Worm (Caenorhabditis elegans) whole organism, L4 larva: ENCODE data around the gene C13C4.7.
"Not testable (repeated sequence)": the region's sequence is repeated elsewhere in the genome, so short reads cannot be mapped to it uniquely, and the experiment has no call there.

Experiments used
- F10B5.3 ChIP-seq: sonication (generic microtip); optimal IDR thresholded peaks from 2 replicates; lab custom pipeline; 2016; ENCODE audit warnings: mild to moderate bottlenecking, missing genetic modification characterization, missing compliant biosample characterization
- R02D3.7 ChIP-seq: fragments of 150-350 bp; sonication (generic microtip); optimal IDR thresholded peaks from 3 replicates; lab custom pipeline; 2014; ENCODE audit warnings: missing biosample characterization, missing genetic modification characterization
- T26A8.4 ChIP-seq: fragments of 200-800 bp; sonication (Bioruptor generic); IDR thresholded peaks from 2 replicates; pipeline ENCODE4 v1.3.6; 2022; ENCODE audit warnings: missing genetic modification characterization, missing compliant biosample characterization
- Y5F2A.4 ChIP-seq: fragments of 200-800 bp; sonication (Bioruptor generic); optimal IDR thresholded peaks from 2 replicates; lab custom pipeline; 2018; ENCODE audit warnings: mild to moderate bottlenecking, missing genetic modification characterization, missing compliant biosample characterization
- Y75B8A.6 ChIP-seq: fragments of 200-800 bp; sonication (Bioruptor generic); IDR thresholded peaks from 2 replicates; pipeline ENCODE4 v1.3.6; 2022; ENCODE audit warnings: missing genetic modification reagents, missing genetic modification characterization, missing compliant biosample characterization
- aha-1 ChIP-seq: fragments of 150-350 bp; peaks from one replicate; lab custom pipeline; 2014; ENCODE audit warnings: missing biosample characterization, missing genetic modification characterization
- aly-2 ChIP-seq: sonication (generic microtip); optimal IDR thresholded peaks from 2 replicates; lab custom pipeline; 2018; ENCODE audit warnings: missing biosample characterization, missing genetic modification characterization
- ama-1 ChIP-seq: fragments of 150-350 bp; optimal IDR thresholded peaks from 2 replicates; lab custom pipeline; 2014; ENCODE audit warnings: inconsistent platforms, mixed read lengths
- arid-1 ChIP-seq: fragments of 200-800 bp; sonication (Bioruptor generic); conservative IDR thresholded peaks from 2 replicates; pipeline ENCODE4 v1.3.6; 2022; ENCODE audit warnings: missing genetic modification reagents, missing genetic modification characterization, missing compliant biosample characterization
- ceh-20 ChIP-seq: fragments of 200-800 bp; sonication (Bioruptor generic); IDR thresholded peaks from 2 replicates; pipeline ENCODE4 v1.3.6; 2022; ENCODE audit warnings: missing genetic modification reagents, missing genetic modification characterization, missing compliant biosample characterization
- ceh-28 ChIP-seq: fragments of 150-350 bp; optimal IDR thresholded peaks from 2 replicates; lab custom pipeline; 2014; ENCODE audit warnings: missing biosample characterization, missing genetic modification reagents, missing genetic modification characterization
- ceh-62 ChIP-seq: sonication (generic microtip); optimal IDR thresholded peaks from 2 replicates; lab custom pipeline; 2017; ENCODE audit warnings: missing biosample characterization, missing genetic modification characterization
- daf-16 ChIP-seq, 3 experiments: sonication (generic microtip); optimal IDR thresholded peaks; 2 replicates each; lab custom pipeline; 2016 to 2017; ENCODE audit warnings: missing genetic modification characterization in 3 of 3, missing genetic modification reagents in 3 of 3, mild to moderate bottlenecking in 2 of 3, missing compliant biosample characterization in 2 of 3, missing biosample characterization in 1 of 3, moderate library complexity in 1 of 3
- daf-19 ChIP-seq: fragments of 200-800 bp; sonication (Bioruptor generic); conservative IDR thresholded peaks from 2 replicates; pipeline ENCODE4 v1.3.6; 2022; ENCODE audit warnings: missing genetic modification characterization, missing compliant biosample characterization
- dpl-1 ChIP-seq: fragments of 150-350 bp; optimal IDR thresholded peaks from 2 replicates; lab custom pipeline; 2014; ENCODE audit warnings: missing biosample characterization, missing genetic modification reagents, missing genetic modification characterization
- duxl-1 ChIP-seq: sonication (generic microtip); optimal IDR thresholded peaks from 2 replicates; lab custom pipeline; 2016; ENCODE audit warnings: mild to moderate bottlenecking, missing genetic modification characterization, moderate library complexity, missing compliant biosample characterization; ENCODE audit not compliant: poor library complexity
- egl-27 ChIP-seq: sonication (generic microtip); optimal IDR thresholded peaks from 3 replicates; lab custom pipeline; 2017; ENCODE audit warnings: missing biosample characterization, missing genetic modification reagents, missing genetic modification characterization
- fos-1 ChIP-seq: fragments of 150-350 bp; optimal IDR thresholded peaks from 2 replicates; lab custom pipeline; 2014; ENCODE audit warnings: missing biosample characterization, missing genetic modification characterization
- hlh-11 ChIP-seq: fragments of 200-800 bp; sonication (Bioruptor generic); optimal IDR thresholded peaks from 2 replicates; lab custom pipeline; 2018; ENCODE audit warnings: mild to moderate bottlenecking, missing genetic modification characterization, missing compliant biosample characterization
- hmg-1.1 ChIP-seq: fragments of 200-800 bp; sonication (Bioruptor generic); IDR thresholded peaks from 2 replicates; pipeline ENCODE4 v1.3.6; 2022; ENCODE audit warnings: missing genetic modification reagents, missing genetic modification characterization, missing compliant biosample characterization
- lin-1 ChIP-seq: fragments of 200-800 bp; sonication (Bioruptor generic); IDR thresholded peaks from 2 replicates; pipeline ENCODE4 v1.3.6; 2022; ENCODE audit warnings: missing genetic modification reagents, missing genetic modification characterization, missing compliant biosample characterization
- lin-13 ChIP-seq: fragments of 150-350 bp; optimal IDR thresholded peaks from 2 replicates; lab custom pipeline; 2014; ENCODE audit warnings: missing biosample characterization, missing genetic modification reagents, missing genetic modification characterization
- lin-15B ChIP-seq: fragments of 150-350 bp; sonication (generic microtip); optimal IDR thresholded peaks from 3 replicates; lab custom pipeline; 2014; ENCODE audit warnings: missing biosample characterization, missing genetic modification characterization
- lir-3 ChIP-seq: sonication (generic microtip); optimal IDR thresholded peaks from 2 replicates; lab custom pipeline; 2016; ENCODE audit warnings: mild to moderate bottlenecking, missing genetic modification characterization, missing compliant biosample characterization
- mdl-1 ChIP-seq, 2 experiments: fragments of 150-350 bp in 1 of 2; sonication (generic microtip) in 1 of 2; optimal IDR thresholded peaks; 2 replicates each; lab custom pipeline; 2014 to 2017; ENCODE audit warnings: missing biosample characterization in 2 of 2, missing genetic modification characterization in 2 of 2
- mdt-29 ChIP-seq: fragments of 200-800 bp; sonication (Bioruptor generic); IDR thresholded peaks from 2 replicates; pipeline ENCODE4 v1.3.6; 2022; ENCODE audit warnings: missing genetic modification reagents, missing genetic modification characterization, missing compliant biosample characterization
- mep-1 ChIP-seq: fragments of 150-350 bp; sonication (generic microtip); optimal IDR thresholded peaks from 3 replicates; lab custom pipeline; 2014; ENCODE audit warnings: missing biosample characterization, missing genetic modification characterization
- mes-2 ChIP-seq: sonication (generic microtip); optimal IDR thresholded peaks from 2 replicates; lab custom pipeline; 2016; ENCODE audit warnings: missing genotype, mild to moderate bottlenecking, missing genetic modification characterization, missing compliant biosample characterization; ENCODE audit not compliant: poor library complexity, severe bottlenecking
- nhr-11 ChIP-seq: fragments of 150-350 bp; optimal IDR thresholded peaks from 2 replicates; lab custom pipeline; 2014; ENCODE audit warnings: missing biosample characterization, missing genetic modification characterization
- nhr-41 ChIP-seq: fragments of 200-800 bp; sonication (Bioruptor generic); IDR thresholded peaks from 2 replicates; pipeline ENCODE4 v1.3.6; 2022; ENCODE audit warnings: missing genetic modification reagents, missing genetic modification characterization, missing compliant biosample characterization
- nhr-6 ChIP-seq: fragments of 150-350 bp; optimal IDR thresholded peaks from 2 replicates; lab custom pipeline; 2014; ENCODE audit warnings: missing biosample characterization, missing genetic modification characterization
- pha-4 ChIP-seq, 2 experiments: fragments of 150-350 bp in 1 of 2; fragments of 200-800 bp in 1 of 2; sonication (Bioruptor generic) in 1 of 2; IDR thresholded peaks in 1 of 2; optimal IDR thresholded peaks in 1 of 2; 2 replicates each; pipeline versions ENCODE4 v1.3.6 to Lab custom; 2014 to 2022; ENCODE audit warnings: missing genetic modification characterization in 2 of 2, missing genetic modification reagents in 2 of 2, missing biosample characterization in 1 of 2, missing compliant biosample characterization in 1 of 2
- saeg-2 ChIP-seq: fragments of 200-800 bp; sonication (Bioruptor generic); IDR thresholded peaks from 2 replicates; pipeline ENCODE4 v1.3.6; 2022; ENCODE audit warnings: missing genetic modification reagents, missing genetic modification characterization, missing compliant biosample characterization
- skn-1 ChIP-seq: fragments of 150-350 bp; optimal IDR thresholded peaks from 2 replicates; lab custom pipeline; 2014; ENCODE audit warnings: missing biosample characterization, missing genetic modification characterization
- unc-130 ChIP-seq: sonication (generic microtip); optimal IDR thresholded peaks from 2 replicates; lab custom pipeline; 2016; ENCODE audit warnings: missing genetic modification reagents, missing genetic modification characterization, missing compliant biosample characterization
- unc-62 ChIP-seq, 3 experiments: fragments of 150-350 bp in 1 of 3; sonication (generic microtip); optimal IDR thresholded peaks in 2 of 3; peaks in 1 of 3; 1 replicate in 1 of 3; 2 replicates in 2 of 3; lab custom pipeline; 2014 to 2017; ENCODE audit warnings: missing biosample characterization in 3 of 3, missing genetic modification characterization in 3 of 3, missing genetic modification reagents in 3 of 3, missing genotype in 1 of 3
- zfp-3 ChIP-seq: fragments of 200-800 bp; sonication (Bioruptor generic); conservative IDR thresholded peaks from 2 replicates; pipeline ENCODE4 v1.3.6; 2022; ENCODE audit warnings: missing genetic modification reagents, missing genetic modification characterization, missing compliant biosample characterization

C13C4.7 gene

DNA sequence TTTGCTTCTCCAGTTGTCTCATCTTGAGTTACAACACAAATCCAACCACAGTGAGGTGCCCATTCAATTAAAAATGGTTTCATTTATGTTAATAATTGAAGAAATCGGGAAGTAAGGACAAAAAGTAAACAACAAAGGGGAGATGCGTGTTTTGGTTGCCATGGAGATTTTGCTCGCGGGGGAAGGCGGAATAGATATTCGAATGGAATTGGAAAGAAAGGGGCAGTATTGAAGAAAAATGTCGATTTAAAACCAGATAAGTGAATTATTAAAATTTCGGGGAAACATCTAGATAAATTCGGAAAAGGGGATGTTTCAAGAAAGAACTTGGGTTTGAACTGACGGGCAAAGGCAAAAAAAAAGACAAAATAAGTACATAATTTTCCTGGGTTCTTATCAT is 30.3 kb upstream of the C13C4.7 start, which contains the start of gene che-11:
Gene che-11 (minus strand): TSS at position 101 of the 400 bp plus-strand sequence.
- no peak for TF ChIP-seq nhr-11 (tag; lab: Kevin White, UChicago)
- no peak for TF ChIP-seq lin-13 (GFP tag; lab: Kevin White, UChicago)
- no peak for TF ChIP-seq dpl-1 (GFP tag; lab: Kevin White, UChicago)
- TF ChIP-seq daf-16 (GFP tag; optimal IDR thresholded peaks at IDR 0.05; lab: Kevin White, UChicago): no peak
- no peak for TF ChIP-seq daf-16 (tag; optimal IDR thresholded peaks at IDR 0.05; lab: Kevin White, UChicago)
- TF ChIP-seq zfp-3: no peak
- no peak for TF ChIP-seq ceh-62 (tag; lab: Kevin White, UChicago)
- TF ChIP-seq hmg-1.1: no peak
- TF ChIP-seq R02D3.7 (tag; lab: Kevin White, UChicago): no peak
- no peak for TF ChIP-seq Y5F2A.4 (GFP tag; lab: Kevin White, UChicago)
- no peak for TF ChIP-seq ama-1 (lab: Kevin White, UChicago)
- no peak for TF ChIP-seq T26A8.4 (GFP tag; lab: Robert Waterston, UW)
- no peak for TF ChIP-seq daf-19 (GFP tag; lab: Robert Waterston, UW)
- no peak for TF ChIP-seq saeg-2 (GFP tag; lab: Robert Waterston, UW)
- no peak for TF ChIP-seq nhr-6 (tag; lab: Kevin White, UChicago)
- no peak for TF ChIP-seq duxl-1 (tag; lab: Kevin White, UChicago)
- TF ChIP-seq skn-1: no peak
- no peak for TF ChIP-seq arid-1
- no peak for TF ChIP-seq ceh-20 (GFP tag; lab: Robert Waterston, UW)
- TF ChIP-seq mep-1 (tag; lab: Kevin White, UChicago): no peak

DNA sequence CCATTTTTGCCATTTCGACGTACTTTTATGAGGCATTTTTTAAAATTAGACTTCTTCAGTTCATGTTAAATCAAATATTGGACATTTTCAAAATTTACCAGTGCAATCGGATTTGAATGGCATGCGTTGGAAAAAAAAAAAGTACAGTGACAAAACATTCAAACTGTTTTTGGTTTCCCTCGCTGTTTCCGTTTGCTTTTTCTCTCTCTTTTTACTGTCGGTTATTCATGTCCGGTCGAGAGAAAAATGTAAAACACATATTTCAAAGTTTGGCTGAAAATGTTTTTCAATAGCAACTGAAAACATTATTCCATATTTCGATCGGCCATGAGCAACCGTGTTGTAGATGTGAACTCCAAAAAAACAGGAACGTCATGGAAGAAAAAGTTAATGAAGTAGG is 20.3 kb upstream of the C13C4.7 start, which contains the start of gene C27A7.3:
Gene C27A7.3 (plus strand): TSS at position 301 of the 400 bp plus-strand sequence.
- TF ChIP-seq hmg-1.1 (no peak), lin-1 (GFP tag; lab: Robert Waterston, UW) (no peak), daf-19 (GFP tag; lab: Robert Waterston, UW) (no peak), F10B5.3 (tag; lab: Kevin White, UChicago) (no peak), ceh-28 (tag; lab: Kevin White, UChicago) (no peak), mes-2 (no peak), lin-15B (no peak), mdt-29 (GFP tag; lab: Robert Waterston, UW) (no peak), Y75B8A.6 (GFP tag; lab: Robert Waterston, UW) (no peak), nhr-41 (no peak), ceh-20 (GFP tag; lab: Robert Waterston, UW) (no peak), lir-3 (no peak), aly-2 (no peak), unc-130 (GFP tag; lab: Kevin White, UChicago) (no peak), pha-4 (GFP tag; IDR thresholded peaks at IDR 0.05; lab: Robert Waterston, UW) (no peak), pha-4 (tag; optimal IDR thresholded peaks at IDR 0.05; lab: Kevin White, UChicago) (no peak), egl-27 (tag; lab: Kevin White, UChicago) (no peak), mdl-1 (tag; optimal IDR thresholded peaks at IDR 0.05; lab: Kevin White, UChicago) (no peak), hlh-11 (tag; lab: Kevin White, UChicago) (no peak), arid-1 (no peak), fos-1 (tag; lab: Kevin White, UChicago) (no peak)

ce11 chrV:12137942-12138341 is 17.7 kb upstream of the C13C4.7 start:
- TF ChIP-seq aha-1 (tag; lab: Kevin White, UChicago): peak; percentile 93
- TF ChIP-seq hmg-1.1: no peak

DNA sequence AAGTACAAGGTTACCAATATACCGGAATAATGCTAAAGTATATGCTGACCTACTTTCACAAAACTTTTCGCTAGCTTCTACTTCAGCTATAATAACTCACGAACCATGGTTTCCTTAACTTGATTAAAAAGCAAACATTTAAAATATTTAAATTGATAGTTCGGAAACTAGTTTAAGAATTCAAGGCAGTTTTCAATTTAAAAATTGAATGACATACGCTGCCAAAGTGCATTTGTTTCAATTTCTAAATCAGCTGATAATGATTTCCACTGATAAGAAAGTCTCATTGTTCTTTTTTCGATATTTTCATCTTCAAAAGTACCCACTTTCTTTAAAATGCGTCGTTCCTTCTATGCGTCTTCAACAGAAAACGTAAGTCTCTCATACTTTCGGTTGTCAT is 10.9 kb upstream of the C13C4.7 start, which contains the start of gene enpp-1:
Gene enpp-1 (plus strand): TSS at position 301 of the 400 bp plus-strand sequence.
- TF ChIP-seq unc-62 (GFP tag; optimal IDR thresholded peaks at IDR 0.05 in 1 of 2; lab: Kevin White, UChicago): peak in 1 of 2 experiments; percentile 23
- TF ChIP-seq unc-62 (tag; optimal IDR thresholded peaks at IDR 0.05; lab: Kevin White, UChicago): not testable (repeated sequence)
